Worm (Caenorhabditis elegans) whole organism, late embryonic: Measurements from ENCODE around the gene ttr-31.

ENCODE experiments used
- T23F11.4 ChIP-seq: fragments of 200-800 bp; sonication (Bioruptor generic); optimal IDR thresholded peaks from 2 replicates; lab custom pipeline; 2018; ENCODE audit warnings: mild to moderate bottlenecking, missing genetic modification characterization, missing compliant biosample characterization
- hlh-6 ChIP-seq: sonication (generic microtip); optimal IDR thresholded peaks from 2 replicates; lab custom pipeline; 2016; ENCODE audit warnings: missing genotype, missing genetic modification characterization, missing compliant biosample characterization
- madf-2 ChIP-seq: sonication (generic microtip); optimal IDR thresholded peaks from 2 replicates; lab custom pipeline; 2017; ENCODE audit warnings: missing genetic modification characterization, missing compliant biosample characterization
- mec-3 ChIP-seq: sonication (generic microtip); optimal IDR thresholded peaks from 2 replicates; lab custom pipeline; 2016; ENCODE audit warnings: borderline replicate concordance, missing genetic modification characterization, missing compliant biosample characterization
- pag-3 ChIP-seq: sonication (generic microtip); optimal IDR thresholded peaks from 2 replicates; lab custom pipeline; 2016; ENCODE audit warnings: missing compliant biosample characterization, missing genetic modification characterization, borderline replicate concordance
- pha-4 ChIP-seq: fragments of 150-350 bp; optimal IDR thresholded peaks from 2 replicates; lab custom pipeline; 2018; ENCODE audit warnings: missing biosample characterization, missing genetic modification reagents, missing genetic modification characterization
- unc-3 ChIP-seq, 2 experiments: fragments of 200-800 bp in 1 of 2; sonication (Bioruptor generic) in 1 of 2; sonication (generic microtip) in 1 of 2; conservative IDR thresholded peaks in 1 of 2; optimal IDR thresholded peaks in 1 of 2; 2 replicates each; pipeline versions ENCODE4 v1.3.6 to Lab custom; 2016 to 2022; ENCODE audit warnings: missing compliant biosample characterization in 2 of 2, missing genetic modification characterization in 2 of 2, missing genetic modification reagents in 1 of 2

- TF ChIP-seq mec-3 (tag; lab: Kevin White, UChicago) (no peak), madf-2 (tag; lab: Kevin White, UChicago) (no peak), unc-3 (GFP tag; conservative IDR thresholded peaks at IDR 0.05; lab: Robert Waterston, UW) (no peak), unc-3 (tag; optimal IDR thresholded peaks at IDR 0.05; lab: Kevin White, UChicago) (no peak), pha-4 (tag; lab: Kevin White, UChicago) (no peak), T23F11.4 (GFP tag; lab: Kevin White, UChicago) (no peak), hlh-6 (no peak), pag-3 (tag; lab: Kevin White, UChicago) (no peak)
These were observed 25.1 kb upstream of the ttr-31 start for ce11 chrX:11033952-11034287.
